Fruit fly (Drosophila melanogaster) whole organism, embryonic: Measurements from ENCODE around the gene CG6415.

Experiments used
- Atf3 ChIP-seq: fragments of 200-800 bp; sonication (Bioruptor generic); optimal IDR thresholded peaks from 3 replicates; lab custom pipeline; 2016; ENCODE audit warnings: missing biosample characterization, missing genetic modification characterization
- BEAF-32 ChIP-seq: fragments of 200-800 bp; sonication (Bioruptor generic); optimal IDR thresholded peaks from 3 replicates; lab custom pipeline; 2017; ENCODE audit warnings: missing biosample characterization, missing genetic modification characterization, mild to moderate bottlenecking, moderate library complexity, missing genetic modification reagents
- CG11560 ChIP-seq: fragments of 200-800 bp; sonication (Bioruptor generic); IDR thresholded peaks from 3 replicates; pipeline ENCODE4 v1.3.6; 2022; ENCODE audit warnings: missing biosample characterization, missing genetic modification characterization
- CG12104 ChIP-seq: fragments of 200-800 bp; sonication (Bioruptor generic); optimal IDR thresholded peaks from 3 replicates; lab custom pipeline; 2016; ENCODE audit warnings: missing biosample characterization, missing genetic modification characterization
- CG12219 ChIP-seq: fragments of 200-800 bp; sonication (Bioruptor generic); optimal IDR thresholded peaks from 3 replicates; lab custom pipeline; 2018; ENCODE audit warnings: missing biosample characterization, mild to moderate bottlenecking, missing genetic modification characterization
- CG13287 ChIP-seq: fragments of 200-800 bp; sonication (Bioruptor generic); IDR thresholded peaks from 2 replicates; pipeline ENCODE4 v1.3.6; 2022; ENCODE audit warnings: missing biosample characterization, missing genetic modification characterization; ENCODE audit not compliant: partially characterized antibody
- CG15514 ChIP-seq: fragments of 200-800 bp; sonication (Bioruptor generic); optimal IDR thresholded peaks from 3 replicates; lab custom pipeline; 2017; ENCODE audit warnings: missing biosample characterization, missing genetic modification characterization, mild to moderate bottlenecking, moderate library complexity, missing genetic modification reagents
- CG15601 ChIP-seq: fragments of 200-800 bp; sonication (Bioruptor generic); optimal IDR thresholded peaks from 3 replicates; lab custom pipeline; 2019; ENCODE audit warnings: missing biosample characterization, mild to moderate bottlenecking, missing genetic modification characterization, moderate library complexity
- CG16813 ChIP-seq: fragments of 200-800 bp; sonication (Bioruptor generic); IDR thresholded peaks from 3 replicates; pipeline ENCODE4 v1.3.6; 2022; ENCODE audit warnings: missing biosample characterization, missing genetic modification characterization; ENCODE audit not compliant: partially characterized antibody
- CG17802 ChIP-seq: fragments of 200-800 bp; sonication (Bioruptor generic); optimal IDR thresholded peaks from 2 replicates; lab custom pipeline; 2018; ENCODE audit warnings: missing biosample characterization, mild to moderate bottlenecking, missing genetic modification characterization, moderate library complexity
- CG2129 ChIP-seq: fragments of 200-800 bp; sonication (Bioruptor generic); IDR thresholded peaks from 2 replicates; pipeline ENCODE4 v1.3.6; 2022; ENCODE audit warnings: missing biosample characterization, missing genetic modification characterization; ENCODE audit not compliant: partially characterized antibody
- CG31224 ChIP-seq: fragments of 200-800 bp; sonication (Bioruptor generic); IDR thresholded peaks from 2 replicates; pipeline ENCODE4 v1.3.6; 2022; ENCODE audit warnings: missing biosample characterization, missing genetic modification characterization
- CG34224 ChIP-seq: fragments of 200-800 bp; sonication (Bioruptor generic); IDR thresholded peaks from 3 replicates; pipeline ENCODE4 v1.3.6; 2022; ENCODE audit warnings: missing biosample characterization, missing genetic modification characterization; ENCODE audit not compliant: partially characterized antibody
- CG4617 ChIP-seq: fragments of 200-800 bp; sonication (Bioruptor generic); optimal IDR thresholded peaks from 3 replicates; lab custom pipeline; 2016; ENCODE audit warnings: missing biosample characterization, missing genetic modification characterization, borderline replicate concordance
- CG7556 ChIP-seq: fragments of 200-800 bp; sonication (Bioruptor generic); optimal IDR thresholded peaks from 2 replicates; lab custom pipeline; 2017; ENCODE audit warnings: missing biosample characterization, mild to moderate bottlenecking, missing genetic modification characterization
- CG7928 ChIP-seq: fragments of 200-800 bp; sonication (Bioruptor generic); optimal IDR thresholded peaks from 2 replicates; lab custom pipeline; 2017; ENCODE audit warnings: missing biosample characterization, mild to moderate bottlenecking, missing genetic modification characterization
- CG7963 ChIP-seq: fragments of 200-800 bp; sonication (Bioruptor generic); IDR thresholded peaks from 3 replicates; pipeline ENCODE4 v1.3.6; 2022; ENCODE audit warnings: missing biosample characterization, missing genetic modification characterization; ENCODE audit not compliant: partially characterized antibody
- CG9797 ChIP-seq: fragments of 200-800 bp; sonication (Bioruptor generic); optimal IDR thresholded peaks from 3 replicates; lab custom pipeline; 2018; ENCODE audit warnings: missing biosample characterization, mild to moderate bottlenecking, missing genetic modification characterization
- Dad ChIP-seq: fragments of 200-800 bp; sonication (Bioruptor generic); optimal IDR thresholded peaks from 3 replicates; lab custom pipeline; 2016; ENCODE audit warnings: missing biosample characterization, missing genetic modification characterization
- Doc3 ChIP-seq: fragments of 200-800 bp; sonication (Bioruptor generic); IDR thresholded peaks from 3 replicates; pipeline ENCODE4 v1.3.6; 2022; ENCODE audit warnings: missing biosample characterization, missing genetic modification characterization; ENCODE audit not compliant: partially characterized antibody
- Dp ChIP-seq: fragments of 200-800 bp; sonication (Bioruptor generic); optimal IDR thresholded peaks from 2 replicates; lab custom pipeline; 2018; ENCODE audit warnings: missing biosample characterization, mild to moderate bottlenecking, missing genetic modification characterization, moderate library complexity
- Dref ChIP-seq: fragments of 200-800 bp; sonication (Bioruptor generic); IDR thresholded peaks from 2 replicates; pipeline ENCODE4 v1.3.6; 2022; ENCODE audit warnings: missing biosample characterization, missing genetic modification characterization
- E2f2 ChIP-seq: fragments of 200-800 bp; sonication (Bioruptor generic); IDR thresholded peaks from 2 replicates; pipeline ENCODE4 v1.3.6; 2022; ENCODE audit warnings: missing biosample characterization, missing genetic modification characterization
- Eip74EF ChIP-seq, 2 experiments: fragments of 200-800 bp in 1 of 2; fragments of >200 bp in 1 of 2; sonication (Bioruptor generic) in 1 of 2; optimal IDR thresholded peaks; 2 replicates each; lab custom pipeline; 2017 to 2019; ENCODE audit warnings: missing biosample characterization in 2 of 2, missing genetic modification characterization in 2 of 2, mild to moderate bottlenecking in 1 of 2, moderate library complexity in 1 of 2
- Ets65A ChIP-seq: fragments of 200-800 bp; sonication (Bioruptor generic); peaks from one replicate; lab custom pipeline; 2016; ENCODE audit warnings: missing biosample characterization, missing genetic modification characterization
- Fer2 ChIP-seq: fragments of 200-800 bp; sonication (Bioruptor generic); optimal IDR thresholded peaks from 2 replicates; lab custom pipeline; 2018; ENCODE audit warnings: missing biosample characterization, mild to moderate bottlenecking, missing genetic modification characterization, moderate library complexity
- MESR4 ChIP-seq: fragments of 200-800 bp; sonication (Bioruptor generic); optimal IDR thresholded peaks from 2 replicates; lab custom pipeline; 2018; ENCODE audit warnings: missing biosample characterization, mild to moderate bottlenecking, missing genetic modification characterization, moderate library complexity
- Myb ChIP-seq: fragments of 200-800 bp; sonication (Bioruptor generic); optimal IDR thresholded peaks from 2 replicates; lab custom pipeline; 2016; ENCODE audit warnings: missing biosample characterization, missing genetic modification characterization
- Sry-β ChIP-seq: fragments of 200-800 bp; sonication (Bioruptor generic); optimal IDR thresholded peaks from 2 replicates; lab custom pipeline; 2018; ENCODE audit warnings: missing biosample characterization, mild to moderate bottlenecking, missing genetic modification characterization, moderate library complexity
- chinmo ChIP-seq: fragments of 200-800 bp; sonication (Bioruptor generic); IDR thresholded peaks from 4 replicates; pipeline ENCODE4 v1.3.6; 2022; ENCODE audit warnings: missing biosample characterization, missing genetic modification characterization; ENCODE audit not compliant: partially characterized antibody
- dmrt99B ChIP-seq: fragments of 200-800 bp; sonication (Bioruptor generic); optimal IDR thresholded peaks from 2 replicates; lab custom pipeline; 2018; ENCODE audit warnings: missing biosample characterization, mild to moderate bottlenecking, missing genetic modification characterization, moderate library complexity
- ewg ChIP-seq: fragments of 200-800 bp; sonication (Bioruptor generic); optimal IDR thresholded peaks from 3 replicates; lab custom pipeline; 2017; ENCODE audit warnings: mild to moderate bottlenecking, missing biosample characterization, missing genetic modification reagents, missing genetic modification characterization
- eyg ChIP-seq: fragments of 200-800 bp; sonication (Bioruptor generic); optimal IDR thresholded peaks from 3 replicates; lab custom pipeline; 2016; ENCODE audit warnings: missing biosample characterization, missing genetic modification characterization
- gfzf ChIP-seq: fragments of 200-800 bp; sonication (Bioruptor generic); optimal IDR thresholded peaks from 2 replicates; lab custom pipeline; 2016; ENCODE audit warnings: missing biosample characterization, mild to moderate bottlenecking, missing genetic modification characterization, moderate library complexity
- hb ChIP-seq: fragments of 200-800 bp; sonication (Bioruptor generic); IDR thresholded peaks from 3 replicates; pipeline ENCODE4 v1.3.6; 2022; ENCODE audit warnings: missing biosample characterization, missing genetic modification characterization; ENCODE audit not compliant: partially characterized antibody
- hbn ChIP-seq: fragments of 200-800 bp; sonication (Bioruptor generic); IDR thresholded peaks from 2 replicates; pipeline ENCODE4 v1.3.6; 2022; ENCODE audit warnings: missing biosample characterization, missing genetic modification characterization; ENCODE audit not compliant: partially characterized antibody
- inv ChIP-seq: fragments of 200-800 bp; sonication (Bioruptor generic); IDR thresholded peaks from 2 replicates; pipeline ENCODE4 v1.3.6; 2022; ENCODE audit warnings: missing biosample characterization, missing genetic modification characterization; ENCODE audit not compliant: partially characterized antibody
- ken ChIP-seq: fragments of 200-800 bp; sonication (Bioruptor generic); IDR thresholded peaks from 3 replicates; pipeline ENCODE4 v1.3.6; 2022; ENCODE audit warnings: missing biosample characterization, missing genetic modification characterization
- knrl ChIP-seq: fragments of 200-800 bp; sonication (Bioruptor generic); IDR thresholded peaks from 3 replicates; pipeline ENCODE4 v1.3.6; 2022; ENCODE audit warnings: missing biosample characterization, missing genetic modification characterization; ENCODE audit not compliant: partially characterized antibody
- oc ChIP-seq: fragments of 200-800 bp; sonication (Bioruptor generic); optimal IDR thresholded peaks from 2 replicates; lab custom pipeline; 2018; ENCODE audit warnings: missing biosample characterization, mild to moderate bottlenecking, missing genetic modification characterization, moderate library complexity
- pum ChIP-seq: fragments of 200-800 bp; sonication (Bioruptor generic); optimal IDR thresholded peaks from 2 replicates; lab custom pipeline; 2016; ENCODE audit warnings: missing biosample characterization, missing genetic modification characterization
- pzg ChIP-seq: fragments of 200-800 bp; sonication (Bioruptor generic); optimal IDR thresholded peaks from 3 replicates; lab custom pipeline; 2018; ENCODE audit warnings: missing biosample characterization, mild to moderate bottlenecking, missing genetic modification characterization, moderate library complexity
- rib ChIP-seq: fragments of 200-800 bp; sonication (Bioruptor generic); IDR thresholded peaks from 2 replicates; pipeline ENCODE4 v1.3.6; 2022; ENCODE audit warnings: missing biosample characterization, missing genetic modification characterization
- sens ChIP-seq: fragments of 200-800 bp; sonication (Bioruptor generic); peaks from one replicate; lab custom pipeline; 2016; ENCODE audit warnings: missing biosample characterization, missing genetic modification characterization
- stwl ChIP-seq: fragments of 200-800 bp; sonication (Bioruptor generic); optimal IDR thresholded peaks from 3 replicates; lab custom pipeline; 2018; ENCODE audit warnings: missing biosample characterization, mild to moderate bottlenecking, missing genetic modification characterization, moderate library complexity
- tio ChIP-seq: fragments of 200-800 bp; sonication (Bioruptor generic); optimal IDR thresholded peaks from 2 replicates; lab custom pipeline; 2017; ENCODE audit warnings: missing biosample characterization, missing genetic modification characterization, inconsistent platforms
- trem ChIP-seq: fragments of 200-800 bp; optimal IDR thresholded peaks from 3 replicates; lab custom pipeline; 2019; ENCODE audit warnings: missing biosample characterization, mild to moderate bottlenecking, missing genetic modification characterization, moderate library complexity
- ttk ChIP-seq: fragments of 200-800 bp; sonication (Bioruptor generic); IDR thresholded peaks from 2 replicates; pipeline ENCODE4 v2.1.2; 2022; ENCODE audit warnings: missing biosample characterization, missing genetic modification characterization

Gene CG6415

dm6 chr2L:10728751-10729150, 25.3 kb downstream of the CG6415 start, which contains the start of gene CG6443 (continued):
- peak; percentile 73 for TF ChIP-seq pzg (GFP tag; lab: Kevin White, UChicago)
- no peak for TF ChIP-seq oc
- peak; percentile 87 for TF ChIP-seq CG34224 (GFP tag; lab: Robert Waterston, UW)
- TF ChIP-seq MESR4 (GFP tag; lab: Kevin White, UChicago), result peak; percentile 30
- peak; percentile 58 for TF ChIP-seq Myb (GFP tag; lab: Kevin White, UChicago)
- TF ChIP-seq BEAF-32 (GFP tag; lab: Kevin White, UChicago), result peak; percentile 80
- TF ChIP-seq hb (GFP tag; lab: Robert Waterston, UW), result 0 out of 3 replicates have a peak, but pooled peaks have one; percentile 20
- TF ChIP-seq CG7963 (GFP tag; lab: Robert Waterston, UW), result no peak; the same call in 2 of the 3 replicates
- peak; percentile 89 for TF ChIP-seq E2f2 (GFP tag; lab: Robert Waterston, UW)
- TF ChIP-seq Ets65A (GFP tag; lab: Kevin White, UChicago), result no peak
- TF ChIP-seq inv, result peak; percentile 51; the same call in 1 of the 2 replicates
- TF ChIP-seq CG15601 (tag; lab: Kevin White, UChicago), result peak; percentile 16
- TF ChIP-seq knrl (GFP tag; lab: Robert Waterston, UW), result peak; percentile 63
- TF ChIP-seq tio (GFP tag; lab: Kevin White, UChicago), result no peak
- peak; percentile 74 for TF ChIP-seq CG16813 (GFP tag; lab: Robert Waterston, UW)
- 0 out of 4 replicates have a peak, but pooled peaks have one; percentile 10 for TF ChIP-seq chinmo
- no peak for TF ChIP-seq CG17802 (tag; lab: Kevin White, UChicago)
- TF ChIP-seq Sry-β (GFP tag; lab: Kevin White, UChicago), result no peak
- TF ChIP-seq CG12219 (GFP tag; lab: Kevin White, UChicago), result no peak
- TF ChIP-seq sens (GFP tag; lab: Kevin White, UChicago), result peak; percentile 63
- TF ChIP-seq gfzf, result peak; percentile 15
- TF ChIP-seq CG12104, result no peak
- TF ChIP-seq CG13287 (GFP tag; lab: Robert Waterston, UW), result peak; percentile 90
- TF ChIP-seq pum (GFP tag; lab: Kevin White, UChicago), result no peak
- TF ChIP-seq dmrt99B (tag; lab: Kevin White, UChicago), result no peak
- no peak for TF ChIP-seq CG7928 (GFP tag; lab: Kevin White, UChicago)
- TF ChIP-seq hbn, result peak; percentile 80
- TF ChIP-seq Doc3 (GFP tag; lab: Robert Waterston, UW), result peak; percentile 81
- no peak for TF ChIP-seq Eip74EF (GFP tag; optimal IDR thresholded peaks at IDR 0.05; lab: Kevin White, UChicago)
- no peak for TF ChIP-seq ewg (GFP tag; lab: Kevin White, UChicago)
- no peak for TF ChIP-seq CG31224
- no peak for TF ChIP-seq eyg (GFP tag; lab: Kevin White, UChicago)
- TF ChIP-seq rib, result no peak
- TF ChIP-seq CG9797 (GFP tag; lab: Kevin White, UChicago), result no peak
- no peak for TF ChIP-seq Fer2
- peak; percentile 86 for TF ChIP-seq Dp (GFP tag; lab: Kevin White, UChicago)
- peak; percentile 97 for TF ChIP-seq CG11560 (tag; lab: Robert Waterston, UW)
- peak; percentile 86 for TF ChIP-seq Dref
- peak; percentile 68 for TF ChIP-seq CG15514 (GFP tag; lab: Kevin White, UChicago)
- TF ChIP-seq ken (GFP tag; lab: Robert Waterston, UW), result no peak
- TF ChIP-seq CG4617, result peak; percentile 11
- TF ChIP-seq ttk, result no peak
- no peak for TF ChIP-seq CG7556 (GFP tag; lab: Kevin White, UChicago)
- peak; percentile 39; the same call in 1 of the 2 replicates for TF ChIP-seq CG2129 (GFP tag; lab: Robert Waterston, UW)
- TF ChIP-seq Dad (GFP tag; lab: Kevin White, UChicago), result no peak
- peak; percentile 89 for TF ChIP-seq stwl
- no peak for TF ChIP-seq Atf3
- peak; percentile 56 for TF ChIP-seq trem
